Fruit fly (Drosophila melanogaster): ENCODE measurements around the gene rdgB.

The rdgB gene

dm6 chrX:13818841-13819240 is 56.3 kb downstream of the rdgB start (continued):
- TF ChIP-seq GATAe (GFP tag; conservative IDR thresholded peaks at IDR 0.05): no peak

- TF ChIP-seq HLH4C (GFP tag; IDR thresholded peaks at IDR 0.05; ENCODE audit: partially characterized antibody) (no peak), Taf1 (GFP tag; IDR thresholded peaks at IDR 0.05) (no peak), dan (GFP tag; IDR thresholded peaks at IDR 0.05) (no peak), CG10431 (GFP tag; optimal IDR thresholded peaks at IDR 0.05) (peak; percentile 47), kni (GFP tag; optimal IDR thresholded peaks at IDR 0.05) (peak; percentile 5), CG33557 (GFP tag; optimal IDR thresholded peaks at IDR 0.05) (peak; percentile 29), CG16863 (GFP tag; optimal IDR thresholded peaks at IDR 0.05) (no peak), CG7271 (tag; optimal IDR thresholded peaks at IDR 0.05) (no peak), odd (GFP tag; optimal IDR thresholded peaks at IDR 0.05) (no peak), H2.0 (GFP tag; IDR thresholded peaks at IDR 0.05) (no peak), cg (GFP tag; optimal IDR thresholded peaks at IDR 0.05) (peak; percentile 12), sens (GFP tag) (peak; percentile 9), CG6689 (GFP tag; IDR thresholded peaks at IDR 0.05) (no peak), Blimp-1 (GFP tag; optimal IDR thresholded peaks at IDR 0.05) (peak; percentile 97)
Measured at dm6 chrX:13819682-13820081, 57.1 kb downstream of the rdgB start.

- no peak for TF ChIP-seq CG42726 (GFP tag; IDR thresholded peaks at IDR 0.05; ENCODE audit: partially characterized antibody)
- peak; percentile 16 for TF ChIP-seq Meics (GFP tag; optimal IDR thresholded peaks at IDR 0.05)
- TF ChIP-seq insv (GFP tag; optimal IDR thresholded peaks at IDR 0.05): no peak
- no peak for TF ChIP-seq Hmr (GFP tag; optimal IDR thresholded peaks at IDR 0.05)
- TF ChIP-seq CG13424 (tag; optimal IDR thresholded peaks at IDR 0.05): no peak
- no peak for TF ChIP-seq NC2β (GFP tag; optimal IDR thresholded peaks at IDR 0.05)
- no peak for TF ChIP-seq nom (GFP tag; optimal IDR thresholded peaks at IDR 0.05)
- no peak for TF ChIP-seq CG15479 (GFP tag; optimal IDR thresholded peaks at IDR 0.05)
- no peak for TF ChIP-seq CG7271 (tag; optimal IDR thresholded peaks at IDR 0.05)
- no peak for TF ChIP-seq CG8290 (GFP tag; optimal IDR thresholded peaks at IDR 0.05)
- peak in 1 of 2 experiments; percentile 7 for TF ChIP-seq CG8290 (tag; optimal IDR thresholded peaks at IDR 0.05)
- TF ChIP-seq Deaf1 (tag; optimal IDR thresholded peaks at IDR 0.05): no peak
- no peak for TF ChIP-seq CG10366 (GFP tag; IDR thresholded peaks at IDR 0.05)
- no peak for TF ChIP-seq Vsx1 (GFP tag; optimal IDR thresholded peaks at IDR 0.05)
- peak; percentile 13 for TF ChIP-seq Hand (GFP tag; optimal IDR thresholded peaks at IDR 0.05)
- no peak for TF ChIP-seq CG7786 (GFP tag; optimal IDR thresholded peaks at IDR 0.05)
- TF ChIP-seq CG18262 (tag; optimal IDR thresholded peaks at IDR 0.05): no peak
- no peak for TF ChIP-seq Fer3 (tag; optimal IDR thresholded peaks at IDR 0.05)
- no peak for TF ChIP-seq Rx (GFP tag; IDR thresholded peaks at IDR 0.05)
- TF ChIP-seq Pdp1 (GFP tag; optimal IDR thresholded peaks at IDR 0.05): no peak
- no peak for TF ChIP-seq CG14667 (GFP tag; IDR thresholded peaks at IDR 0.05)
- no peak for TF ChIP-seq fd3F (GFP tag; optimal IDR thresholded peaks at IDR 0.05)
- no peak for TF ChIP-seq Kr (GFP tag; optimal IDR thresholded peaks at IDR 0.05)
- TF ChIP-seq Fer1 (GFP tag; optimal IDR thresholded peaks at IDR 0.05): peak; percentile 30
- no peak for TF ChIP-seq Bgb (GFP tag; IDR thresholded peaks at IDR 0.05; ENCODE audit: partially characterized antibody)
- TF ChIP-seq CG12942 (GFP tag; optimal IDR thresholded peaks at IDR 0.05): no peak
- TF ChIP-seq CG6254 (GFP tag; optimal IDR thresholded peaks at IDR 0.05): peak; percentile 19
- TF ChIP-seq CG9817 (tag; optimal IDR thresholded peaks at IDR 0.05): no peak
- no peak for TF ChIP-seq B-H1 (GFP tag; IDR thresholded peaks at IDR 0.05)
- no peak for TF ChIP-seq zf30C (GFP tag; optimal IDR thresholded peaks at IDR 0.05)
- TF ChIP-seq unpg (GFP tag; optimal IDR thresholded peaks at IDR 0.05): peak; percentile 26
- no peak for TF ChIP-seq odd (GFP tag; optimal IDR thresholded peaks at IDR 0.05)
- no peak for TF ChIP-seq mld (GFP tag; IDR thresholded peaks at IDR 0.05; ENCODE audit: partially characterized antibody)
Measured at dm6 chrX:13820310-13821038, 57.9 kb downstream of the rdgB start.
